Worm (Caenorhabditis elegans): ENCODE results near the gene B0432.7.

B0432.7 gene

ce11 chrII:216598-216997 lies 57.2 kb downstream of the B0432.7 start, which contains the start of gene F48A11.4 (continued):
- TF ChIP-seq unc-62 (GFP tag; optimal IDR thresholded peaks at IDR 0.05) (no peak), nhr-43 (tag; optimal IDR thresholded peaks at IDR 0.05; ENCODE audit: poor library complexity, severe bottlenecking) (peak; percentile 93), sea-2 (GFP tag; optimal IDR thresholded peaks at IDR 0.05) (no peak), unc-39 (tag; optimal IDR thresholded peaks at IDR 0.05) (no peak), nhr-237 (tag; optimal IDR thresholded peaks at IDR 0.05) (no peak), zag-1 (tag; optimal IDR thresholded peaks at IDR 0.05) (no peak), nhr-67 (tag; optimal IDR thresholded peaks at IDR 0.05) (no peak), jun-1 (tag; optimal IDR thresholded peaks at IDR 0.05) (peak; percentile 89), pqm-1 (tag; optimal IDR thresholded peaks at IDR 0.05) (peak; percentile 60), skn-1 (tag; optimal IDR thresholded peaks at IDR 0.05) (peak; percentile 92)
